Worm (Caenorhabditis elegans): ENCODE data around the gene R144.3.

- TF ChIP-seq klf-2 (GFP tag; conservative IDR thresholded peaks at IDR 0.05) (no peak), flt-1 (GFP tag; IDR thresholded peaks at IDR 0.05) (no peak), tab-1 (GFP tag; IDR thresholded peaks at IDR 0.05) (no peak), med-1 (GFP tag; optimal IDR thresholded peaks at IDR 0.05; ENCODE audit: insufficient read depth) (no peak), cog-1 (tag; optimal IDR thresholded peaks at IDR 0.05) (no peak), ref-1 (GFP tag; conservative IDR thresholded peaks at IDR 0.05) (no peak), ztf-23 (GFP tag; IDR thresholded peaks at IDR 0.05) (no peak), ztf-29 (GFP tag; IDR thresholded peaks at IDR 0.05) (no peak), T22C8.4 (GFP tag; IDR thresholded peaks at IDR 0.05) (no peak)
Measured at ce11 chrIII:5022964-5023363, 1.2 kb downstream of the R144.3 start, which contains the start of gene R144.13.

Data from whole organism, midembryonic.